Worm (Caenorhabditis elegans): ENCODE data around the gene ugt-42.

The ugt-42 gene

ce11 chrV:635630-636029 is 11.4 kb upstream of the ugt-42 start (continued):
- no peak for TF ChIP-seq ceh-28 (tag; optimal IDR thresholded peaks at IDR 0.05)
- TF ChIP-seq R02D3.7 (tag; optimal IDR thresholded peaks at IDR 0.05): no peak
- TF ChIP-seq hmg-11 (tag; optimal IDR thresholded peaks at IDR 0.05): no peak
- no peak for TF ChIP-seq fkh-2 (tag; optimal IDR thresholded peaks at IDR 0.05)
- no peak for TF ChIP-seq lsy-12 (tag; optimal IDR thresholded peaks at IDR 0.05)
- TF ChIP-seq pqm-1 (tag; optimal IDR thresholded peaks at IDR 0.05): peak; percentile 51
- no peak for TF ChIP-seq egl-5 (tag; optimal IDR thresholded peaks at IDR 0.05)
- no peak for TF ChIP-seq elt-3 (tag; optimal IDR thresholded peaks at IDR 0.05)
- TF ChIP-seq ztf-11 (tag; optimal IDR thresholded peaks at IDR 0.05): no peak
- TF ChIP-seq aly-2 (tag; optimal IDR thresholded peaks at IDR 0.05): no peak
- no peak for TF ChIP-seq skn-1 (tag; optimal IDR thresholded peaks at IDR 0.05)

ce11 chrV:636281-636680 is 10.7 kb upstream of the ugt-42 start, which contains the start of gene pals-31:
pals-31 (plus strand) TSS chrV:636581.
- TF ChIP-seq zag-1 (tag; optimal IDR thresholded peaks at IDR 0.05) (no peak), elt-3 (tag; optimal IDR thresholded peaks at IDR 0.05) (no peak), egl-27 (tag; optimal IDR thresholded peaks at IDR 0.05) (no peak), nhr-43 (tag; optimal IDR thresholded peaks at IDR 0.05; ENCODE audit: poor library complexity, severe bottlenecking) (no peak)

ce11 chrV:638328-638727 is 8.7 kb upstream of the ugt-42 start, which contains the start of gene srj-37:
srj-37 (plus strand) TSS chrV:638628.
- TF ChIP-seq R02D3.7 (tag; optimal IDR thresholded peaks at IDR 0.05) (no peak), nhr-43 (tag; optimal IDR thresholded peaks at IDR 0.05; ENCODE audit: poor library complexity, severe bottlenecking) (no peak), elt-1 (tag; optimal IDR thresholded peaks at IDR 0.05) (no peak), hmg-11 (tag; optimal IDR thresholded peaks at IDR 0.05) (no peak), nhr-237 (tag; optimal IDR thresholded peaks at IDR 0.05) (no peak), unc-62 (GFP tag; optimal IDR thresholded peaks at IDR 0.05) (no peak)

ce11 chrV:642750-643149 is 4.2 kb upstream of the ugt-42 start, which contains the start of gene nhr-190:
nhr-190 (minus strand) TSS chrV:642924.
- peak; percentile 29 for TF ChIP-seq egl-5 (tag; optimal IDR thresholded peaks at IDR 0.05)
- TF ChIP-seq hmg-11 (tag; optimal IDR thresholded peaks at IDR 0.05): peak; percentile 41
- peak; percentile 17 for TF ChIP-seq lin-39 (tag; optimal IDR thresholded peaks at IDR 0.05)
- no peak for TF ChIP-seq nhr-77 (tag; optimal IDR thresholded peaks at IDR 0.05)
- no peak for TF ChIP-seq ceh-16 (tag; optimal IDR thresholded peaks at IDR 0.05)

ce11 chrV:646129-646528 is 859 bp upstream of the ugt-42 start, which contains the start of gene F48G7.12:
F48G7.12 (minus strand) TSS chrV:646229.
- no peak for TF ChIP-seq ztf-4 (tag; optimal IDR thresholded peaks at IDR 0.05)
- TF ChIP-seq nhr-28 (tag; optimal IDR thresholded peaks at IDR 0.05): no peak
- no peak for TF ChIP-seq nhr-237 (tag; optimal IDR thresholded peaks at IDR 0.05)
- no peak for TF ChIP-seq R02D3.7 (tag; optimal IDR thresholded peaks at IDR 0.05)
- no peak for TF ChIP-seq fkh-2 (tag; optimal IDR thresholded peaks at IDR 0.05)
- TF ChIP-seq nfya-1 (tag; optimal IDR thresholded peaks at IDR 0.05; ENCODE audit: insufficient read depth): no peak
- TF ChIP-seq pha-4 (tag; optimal IDR thresholded peaks at IDR 0.05): no peak
- TF ChIP-seq tbx-2 (tag; optimal IDR thresholded peaks at IDR 0.05): no peak
- no peak for TF ChIP-seq ceh-9 (tag; optimal IDR thresholded peaks at IDR 0.05)

- no peak for TF ChIP-seq hmg-11 (tag; optimal IDR thresholded peaks at IDR 0.05)
- TF ChIP-seq lin-15B (tag; optimal IDR thresholded peaks at IDR 0.05): no peak
- no peak for TF ChIP-seq nhr-25 (tag; optimal IDR thresholded peaks at IDR 0.05)
- TF ChIP-seq fkh-10 (GFP tag; optimal IDR thresholded peaks at IDR 0.05): no peak
- no peak for TF ChIP-seq ceh-16 (tag; optimal IDR thresholded peaks at IDR 0.05)
- TF ChIP-seq fos-1 (tag; optimal IDR thresholded peaks at IDR 0.05): no peak
- TF ChIP-seq unc-39 (tag; optimal IDR thresholded peaks at IDR 0.05): no peak
- TF ChIP-seq unc-62 (GFP tag; optimal IDR thresholded peaks at IDR 0.05): no peak
- no peak for TF ChIP-seq ZK546.5 (tag; optimal IDR thresholded peaks at IDR 0.05)
- no peak for TF ChIP-seq mdl-1 (tag; optimal IDR thresholded peaks at IDR 0.05)
- no peak for TF ChIP-seq nhr-43 (tag; optimal IDR thresholded peaks at IDR 0.05; ENCODE audit: poor library complexity, severe bottlenecking)
- no peak for TF ChIP-seq fkh-2 (tag; optimal IDR thresholded peaks at IDR 0.05)
- no peak for TF ChIP-seq sea-2 (GFP tag; optimal IDR thresholded peaks at IDR 0.05)
Measured at ce11 chrV:652940-653339, 6.0 kb downstream of the ugt-42 start, which contains the start of gene srj-5. srj-5 (minus strand) TSS chrV:653040.
